Fruit fly (Drosophila melanogaster): ENCODE data around the gene CG33630.

Gene CG33630

dm6 chr3R:10097531-10098295 lies 35.3 kb downstream of the CG33630 start (continued):
- TF ChIP-seq vnd (GFP tag; IDR thresholded peaks at IDR 0.05; ENCODE audit: partially characterized antibody): no peak; the same call in 2 of the 3 replicates
- TF ChIP-seq CG11695 (GFP tag; IDR thresholded peaks at IDR 0.05): 0 out of 3 replicates have a peak, but pooled peaks have one; percentile 29
- no peak for TF ChIP-seq btn (GFP tag; optimal IDR thresholded peaks at IDR 0.05)
- TF ChIP-seq CG3995 (GFP tag; optimal IDR thresholded peaks at IDR 0.05): peak; percentile 46
- TF ChIP-seq lbe (GFP tag; optimal IDR thresholded peaks at IDR 0.05): no peak
- no peak for TF ChIP-seq usp (GFP tag; optimal IDR thresholded peaks at IDR 0.05)
- no peak for TF ChIP-seq Ravus (GFP tag; IDR thresholded peaks at IDR 0.05)
- TF ChIP-seq Doc2 (GFP tag; IDR thresholded peaks at IDR 0.05): no peak
- peak; percentile 62 for TF ChIP-seq odd (GFP tag; optimal IDR thresholded peaks at IDR 0.05)
- TF ChIP-seq CTCF (GFP tag; optimal IDR thresholded peaks at IDR 0.05): no peak
- no peak for TF ChIP-seq CG15073 (GFP tag; optimal IDR thresholded peaks at IDR 0.05)
- TF ChIP-seq Rfx (GFP tag; IDR thresholded peaks at IDR 0.05): peak; percentile 86
- peak; percentile 44; the same call in 1 of the 2 replicates for TF ChIP-seq CG6272 (GFP tag; IDR thresholded peaks at IDR 0.05)
- TF ChIP-seq CG13287 (GFP tag; IDR thresholded peaks at IDR 0.05; ENCODE audit: partially characterized antibody): no peak; the same call in 1 of the 2 replicates
- peak; percentile 30; the same call in 1 of the 2 replicates for TF ChIP-seq Scr (GFP tag; IDR thresholded peaks at IDR 0.05; ENCODE audit: partially characterized antibody)
- TF ChIP-seq CG4282 (GFP tag; optimal IDR thresholded peaks at IDR 0.05): no peak
- peak; percentile 78 for TF ChIP-seq CG10274 (GFP tag; optimal IDR thresholded peaks at IDR 0.05)
- TF ChIP-seq CG7963 (GFP tag; IDR thresholded peaks at IDR 0.05; ENCODE audit: partially characterized antibody): no peak
- peak; percentile 33 for TF ChIP-seq CG7928 (GFP tag; optimal IDR thresholded peaks at IDR 0.05)
- peak; percentile 36; the same call in 1 of the 2 replicates for TF ChIP-seq CG17612 (GFP tag; IDR thresholded peaks at IDR 0.05)
- peak; percentile 19 for TF ChIP-seq CG17568 (GFP tag; optimal IDR thresholded peaks at IDR 0.05)
- TF ChIP-seq dimm (GFP tag; IDR thresholded peaks at IDR 0.05): no peak
- peak; percentile 75 for TF ChIP-seq ci (GFP tag; IDR thresholded peaks at IDR 0.05)
- TF ChIP-seq CG10979 (tag; optimal IDR thresholded peaks at IDR 0.05): peak; percentile 21
- TF ChIP-seq CG34376 (GFP tag; optimal IDR thresholded peaks at IDR 0.05): peak; percentile 99
- TF ChIP-seq CG18619 (GFP tag; optimal IDR thresholded peaks at IDR 0.05): peak; percentile 62
- TF ChIP-seq insv (GFP tag; optimal IDR thresholded peaks at IDR 0.05): no peak
- peak; percentile 74 for TF ChIP-seq ind (GFP tag; optimal IDR thresholded peaks at IDR 0.05)
- peak; percentile 64 for TF ChIP-seq CG14441 (GFP tag; IDR thresholded peaks at IDR 0.05)
- peak; percentile 61 for TF ChIP-seq NFAT (GFP tag; IDR thresholded peaks at IDR 0.05)
- TF ChIP-seq CG4730 (GFP tag; IDR thresholded peaks at IDR 0.05): 0 out of 2 replicates have a peak, but pooled peaks have one; percentile 17
- peak; percentile 67 for TF ChIP-seq abd-A (tag; optimal IDR thresholded peaks at IDR 0.05)
- TF ChIP-seq wor (GFP tag; IDR thresholded peaks at IDR 0.05): no peak
- TF ChIP-seq seq (GFP tag; IDR thresholded peaks at IDR 0.05): peak; percentile 39; the same call in 1 of the 2 replicates
- peak; percentile 27 for TF ChIP-seq gcm2 (GFP tag; optimal IDR thresholded peaks at IDR 0.05)
- no peak for TF ChIP-seq gfzf (GFP tag; optimal IDR thresholded peaks at IDR 0.05)
- TF ChIP-seq sens-2 (GFP tag; IDR thresholded peaks at IDR 0.05): no peak
- TF ChIP-seq Hsf (GFP tag; optimal IDR thresholded peaks at IDR 0.05): peak; percentile 57
- peak; percentile 36; the same call in 1 of the 2 replicates for TF ChIP-seq CG11696 (GFP tag; IDR thresholded peaks at IDR 0.05)
- TF ChIP-seq bowl (GFP tag; IDR thresholded peaks at IDR 0.05): 0 out of 2 replicates have a peak, but pooled peaks have one; percentile 13
- no peak for TF ChIP-seq CG11093 (GFP tag; IDR thresholded peaks at IDR 0.05)
- no peak for TF ChIP-seq Nf-YA (GFP tag; IDR thresholded peaks at IDR 0.05)
- TF ChIP-seq Dbx (GFP tag; IDR thresholded peaks at IDR 0.05): peak; percentile 70; the same call in 2 of the 3 replicates
- peak; percentile 43 for TF ChIP-seq Fer2 (tag; optimal IDR thresholded peaks at IDR 0.05)
- 0 out of 2 replicates have a peak, but pooled peaks have one; percentile 24 for TF ChIP-seq HLH3B (GFP tag; IDR thresholded peaks at IDR 0.05)
- TF ChIP-seq HHEX (GFP tag; optimal IDR thresholded peaks at IDR 0.05): peak; percentile 82
- peak; percentile 74 for TF ChIP-seq CG9817 (tag; optimal IDR thresholded peaks at IDR 0.05)
- TF ChIP-seq CG5180 (GFP tag; optimal IDR thresholded peaks at IDR 0.05): peak; percentile 27
- no peak for TF ChIP-seq ac (GFP tag; optimal IDR thresholded peaks at IDR 0.05)
- peak; percentile 73 for TF ChIP-seq grau (tag; optimal IDR thresholded peaks at IDR 0.05)

All from whole organism, embryonic.